Fruit fly (Drosophila melanogaster) whole organism: ENCODE data around the gene CG7275.

ENCODE experiments used
- CG8478 ChIP-seq: fragments of >200 bp; optimal IDR thresholded peaks from 2 replicates; lab custom pipeline; 2018; ENCODE audit warnings: inconsistent platforms
- EcR ChIP-seq, 2 experiments: fragments of >200 bp; optimal IDR thresholded peaks; 2 replicates each; lab custom pipeline; 2017; ENCODE audit warnings: missing biosample characterization in 2 of 2, missing genetic modification characterization in 2 of 2, missing genetic modification reagents in 2 of 2
- usp ChIP-seq: fragments of >200 bp; optimal IDR thresholded peaks from 2 replicates; lab custom pipeline; 2017; ENCODE audit warnings: missing biosample characterization, missing genetic modification characterization, mixed read lengths

DNA sequence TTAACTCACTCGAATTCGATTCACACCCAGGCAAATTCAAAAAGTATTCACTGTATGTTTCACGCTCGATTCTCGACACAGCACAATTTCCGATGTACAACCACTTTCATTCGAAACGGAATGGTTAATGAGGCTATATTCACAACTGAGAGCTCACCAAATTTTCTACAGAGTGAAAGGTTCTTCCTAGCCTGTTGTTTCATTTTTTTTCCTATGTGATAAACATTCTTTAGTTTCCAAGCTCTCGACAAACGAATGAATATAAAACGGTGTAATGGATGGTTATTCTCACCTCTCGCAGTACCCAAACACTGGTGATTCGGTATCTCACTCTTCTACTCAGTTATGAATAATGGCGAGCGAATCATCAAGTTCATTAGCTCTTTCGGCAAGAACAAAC is 24.7 kb upstream of the CG7275 start, which contains the start of gene cocoon:
- TF ChIP-seq CG8478 (no peak), usp (GFP tag; lab: Kevin White, UChicago) (no peak), EcR (GFP tag; optimal IDR thresholded peaks at IDR 0.05; lab: Kevin White, UChicago) (no peak)
